Worm (Caenorhabditis elegans) whole organism, young adult: ENCODE results near the gene Y38H6C.24.

Experiments used
- C17E4.6 ChIP-seq: fragments of 200-800 bp; sonication (Bioruptor generic); IDR thresholded peaks from 2 replicates; pipeline ENCODE4 v1.3.6; 2022; ENCODE audit warnings: missing genetic modification reagents, missing genetic modification characterization, missing compliant biosample characterization
- F10E7.11 ChIP-seq: sonication (generic microtip); optimal IDR thresholded peaks from 2 replicates; lab custom pipeline; 2017; ENCODE audit warnings: mild to moderate bottlenecking, missing genetic modification characterization, moderate library complexity, missing compliant biosample characterization
- F22D6.2 ChIP-seq: sonication (generic microtip); optimal IDR thresholded peaks from 2 replicates; lab custom pipeline; 2016; ENCODE audit warnings: mild to moderate bottlenecking, missing genetic modification characterization, missing compliant biosample characterization
- F49E8.2 ChIP-seq: sonication (generic microtip); optimal IDR thresholded peaks from 3 replicates; lab custom pipeline; 2017; ENCODE audit warnings: missing genetic modification characterization, mild to moderate bottlenecking, missing compliant biosample characterization, antibody characterized with exemption, moderate library complexity; ENCODE audit not compliant: insufficient read depth
- F52B5.7 ChIP-seq: sonication (generic microtip); optimal IDR thresholded peaks from 2 replicates; lab custom pipeline; 2016; ENCODE audit warnings: mild to moderate bottlenecking, missing genetic modification characterization, missing compliant biosample characterization
- Y53G8AR.9 ChIP-seq: fragments of 200-800 bp; sonication (Bioruptor generic); conservative IDR thresholded peaks from 2 replicates; pipeline ENCODE4 v1.3.6; 2022; ENCODE audit warnings: missing genetic modification reagents, missing genetic modification characterization, missing compliant biosample characterization
- Y56A3A.18 ChIP-seq: fragments of 200-800 bp; sonication (Bioruptor generic); IDR thresholded peaks from 2 replicates; pipeline ENCODE4 v1.3.6; 2022; ENCODE audit warnings: missing genetic modification reagents, missing genetic modification characterization, missing compliant biosample characterization
- athp-1 ChIP-seq: sonication (generic microtip); optimal IDR thresholded peaks from 2 replicates; lab custom pipeline; 2017; ENCODE audit warnings: mild to moderate bottlenecking, missing genetic modification characterization, missing compliant biosample characterization
- cebp-1 ChIP-seq, 2 experiments: fragments of 200-800 bp in 1 of 2; sonication (Bioruptor generic) in 1 of 2; sonication (generic microtip) in 1 of 2; IDR thresholded peaks in 1 of 2; optimal IDR thresholded peaks in 1 of 2; 2 replicates each; pipeline versions ENCODE4 v1.3.6 to Lab custom; 2017 to 2022; ENCODE audit warnings: missing compliant biosample characterization in 2 of 2, missing genetic modification characterization in 2 of 2, mild to moderate bottlenecking in 1 of 2, missing genetic modification reagents in 1 of 2, moderate library complexity in 1 of 2
- ceh-91 ChIP-seq: fragments of 200-800 bp; sonication (Bioruptor generic); IDR thresholded peaks from 2 replicates; pipeline ENCODE4 v1.3.6; 2022; ENCODE audit warnings: missing genetic modification reagents, missing genetic modification characterization, missing compliant biosample characterization
- chd-7 ChIP-seq: sonication (generic microtip); optimal IDR thresholded peaks from 2 replicates; lab custom pipeline; 2016; ENCODE audit warnings: mild to moderate bottlenecking, missing genetic modification characterization, moderate library complexity, missing compliant biosample characterization
- dox-1 ChIP-seq: fragments of 200-800 bp; sonication (Bioruptor generic); IDR thresholded peaks from 2 replicates; pipeline ENCODE4 v1.3.6; 2022; ENCODE audit warnings: missing genetic modification reagents, missing genetic modification characterization, missing compliant biosample characterization
- gei-17 ChIP-seq: fragments of 200-800 bp; sonication (Bioruptor generic); optimal IDR thresholded peaks from 2 replicates; lab custom pipeline; 2018; ENCODE audit warnings: mild to moderate bottlenecking, missing genetic modification characterization, missing compliant biosample characterization
- hlh-12 ChIP-seq: sonication (generic microtip); optimal IDR thresholded peaks from 2 replicates; lab custom pipeline; 2016; ENCODE audit warnings: missing genetic modification characterization, missing compliant biosample characterization
- hlh-26 ChIP-seq: fragments of 200-800 bp; sonication (Bioruptor generic); conservative IDR thresholded peaks from 2 replicates; pipeline ENCODE4 v1.3.6; 2022; ENCODE audit warnings: missing genetic modification reagents, missing genetic modification characterization, missing compliant biosample characterization
- hmg-1.2 ChIP-seq: fragments of 200-800 bp; sonication (Bioruptor generic); IDR thresholded peaks from 2 replicates; pipeline ENCODE4 v1.3.6; 2022; ENCODE audit warnings: missing genetic modification reagents, missing genetic modification characterization, missing compliant biosample characterization
- hsf-1 ChIP-seq: fragments of 200-800 bp; sonication (Bioruptor generic); IDR thresholded peaks from 2 replicates; pipeline ENCODE4 v1.3.6; 2022; ENCODE audit warnings: missing genetic modification reagents, missing genetic modification characterization, missing compliant biosample characterization
- lin-40 ChIP-seq: sonication (generic microtip); optimal IDR thresholded peaks from 2 replicates; lab custom pipeline; 2016; ENCODE audit warnings: missing genetic modification characterization, mild to moderate bottlenecking, missing compliant biosample characterization, missing genotype, missing genetic modification reagents
- lin-54 ChIP-seq: fragments of 200-800 bp; sonication (Bioruptor generic); optimal IDR thresholded peaks from 2 replicates; lab custom pipeline; 2018; ENCODE audit warnings: mild to moderate bottlenecking, missing genetic modification characterization, missing compliant biosample characterization
- madf-10 ChIP-seq: sonication (generic microtip); optimal IDR thresholded peaks from 2 replicates; lab custom pipeline; 2016; ENCODE audit warnings: mild to moderate bottlenecking, missing genetic modification characterization, missing compliant biosample characterization
- nfya-1 ChIP-seq: sonication (generic microtip); optimal IDR thresholded peaks from 2 replicates; lab custom pipeline; 2017; ENCODE audit warnings: antibody characterized with exemption, missing compliant biosample characterization, missing genetic modification characterization, borderline replicate concordance; ENCODE audit not compliant: insufficient read depth
- nfyb-1 ChIP-seq: fragments of 200-800 bp; sonication (Bioruptor generic); IDR thresholded peaks from 2 replicates; pipeline ENCODE4 v1.3.6; 2022; ENCODE audit warnings: missing genetic modification reagents, missing genetic modification characterization, missing compliant biosample characterization
- nhr-120 ChIP-seq: fragments of 200-800 bp; sonication (Bioruptor generic); IDR thresholded peaks from 2 replicates; pipeline ENCODE4 v1.3.6; 2022; ENCODE audit warnings: missing genetic modification characterization, missing compliant biosample characterization
- nhr-90 ChIP-seq: sonication (generic microtip); optimal IDR thresholded peaks from 2 replicates; lab custom pipeline; 2016; ENCODE audit warnings: missing genotype, mild to moderate bottlenecking, missing genetic modification characterization, missing compliant biosample characterization
- pha-4 ChIP-seq: fragments of 150-350 bp; sonication (generic microtip); optimal IDR thresholded peaks from 2 replicates; lab custom pipeline; 2014; ENCODE audit warnings: missing biosample characterization, missing genetic modification reagents, missing genetic modification characterization
- repo-1 ChIP-seq: sonication (generic microtip); optimal IDR thresholded peaks from 2 replicates; lab custom pipeline; 2017; ENCODE audit warnings: mild to moderate bottlenecking, missing genetic modification characterization, missing compliant biosample characterization
- sdz-38 ChIP-seq: sonication (generic microtip); optimal IDR thresholded peaks from 2 replicates; lab custom pipeline; 2016; ENCODE audit warnings: missing genotype, missing genetic modification characterization, missing compliant biosample characterization
- snpc-1.3 ChIP-seq: sonication (generic microtip); optimal IDR thresholded peaks from 2 replicates; lab custom pipeline; 2017; ENCODE audit warnings: missing genetic modification characterization, mild to moderate bottlenecking, missing compliant biosample characterization, antibody characterized with exemption, moderate library complexity, missing genotype, missing genetic modification reagents; ENCODE audit not compliant: insufficient read depth
- snpc-3.4 ChIP-seq: sonication (generic microtip); optimal IDR thresholded peaks from 2 replicates; lab custom pipeline; 2017; ENCODE audit warnings: missing genetic modification characterization, mild to moderate bottlenecking, missing compliant biosample characterization, antibody characterized with exemption, moderate library complexity, missing genotype, missing genetic modification reagents
- snpc-4 ChIP-seq, 5 experiments: fragments of 150-350 bp in 1 of 5; sonication (generic microtip) in 4 of 5; optimal IDR thresholded peaks; 2 replicates each; lab custom pipeline; 2014 to 2018; ENCODE audit warnings: missing genetic modification characterization in 5 of 5, missing biosample characterization in 3 of 5, antibody characterized with exemption in 2 of 5, mild to moderate bottlenecking in 2 of 5, missing compliant biosample characterization in 2 of 5, missing genotype in 2 of 5, moderate library complexity in 2 of 5, missing genetic modification reagents in 1 of 5
- tbp1 ChIP-seq: fragments of 200-800 bp; sonication (Bioruptor generic); optimal IDR thresholded peaks from 2 replicates; lab custom pipeline; 2018; ENCODE audit warnings: mild to moderate bottlenecking, missing genetic modification characterization, missing compliant biosample characterization

Gene Y38H6C.24

ce11 chrV:20522219-20522618, 4.0 kb upstream of the Y38H6C.24 start, which contains the start of the genes Y38H6C.9 and fbxa-150:
TSS of gene Y38H6C.9 (minus strand) at chrV:20522270.
TSS of gene fbxa-150 (plus strand) at chrV:20522598.
- TF ChIP-seq hmg-1.2 (GFP tag; lab: Robert Waterston, UW) = peak; percentile 77; the same call in 1 of the 2 replicates
- no peak for TF ChIP-seq sdz-38 (tag; lab: Kevin White, UChicago)
- no peak for TF ChIP-seq F10E7.11
- peak; percentile 92 for TF ChIP-seq cebp-1 (GFP tag; IDR thresholded peaks at IDR 0.05; lab: Robert Waterston, UW)
- peak; percentile 99 for TF ChIP-seq cebp-1 (tag; optimal IDR thresholded peaks at IDR 0.05; lab: Kevin White, UChicago)

DNA sequence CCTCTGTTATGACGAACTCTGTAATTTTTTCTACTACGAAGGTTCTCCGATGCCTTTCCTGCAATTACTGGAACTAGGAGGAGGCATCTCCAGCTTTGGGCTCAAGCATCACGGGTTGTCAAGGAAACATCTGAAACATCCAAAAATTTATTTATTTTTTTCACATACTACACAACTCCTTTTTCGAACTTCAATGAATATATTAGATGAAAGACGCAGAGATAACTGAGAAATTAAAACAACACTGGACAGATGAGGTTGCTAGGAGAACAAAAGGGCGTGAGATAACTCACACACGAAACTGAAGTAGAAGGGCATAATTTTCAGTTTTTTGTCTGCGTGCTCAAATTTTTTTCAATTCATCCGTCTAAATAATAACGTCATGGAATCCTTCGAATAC, 1.3 kb downstream of the Y38H6C.24 start, which contains the start of gene Y38H6C.13:
Gene Y38H6C.13, plus strand, starts transcription at position 301 of the 400 bp plus-strand sequence.
- TF ChIP-seq Y56A3A.18 (GFP tag; lab: Robert Waterston, UW) = no peak
- no peak for TF ChIP-seq lin-40
- no peak for TF ChIP-seq hsf-1 (GFP tag; lab: Robert Waterston, UW)
- TF ChIP-seq nfya-1 (tag; lab: Kevin White, UChicago) = no peak
- no peak for TF ChIP-seq pha-4 (tag; lab: Kevin White, UChicago)
- no peak for TF ChIP-seq C17E4.6 (GFP tag; lab: Robert Waterston, UW)
- TF ChIP-seq, all 124 proteins: peak for 0

DNA sequence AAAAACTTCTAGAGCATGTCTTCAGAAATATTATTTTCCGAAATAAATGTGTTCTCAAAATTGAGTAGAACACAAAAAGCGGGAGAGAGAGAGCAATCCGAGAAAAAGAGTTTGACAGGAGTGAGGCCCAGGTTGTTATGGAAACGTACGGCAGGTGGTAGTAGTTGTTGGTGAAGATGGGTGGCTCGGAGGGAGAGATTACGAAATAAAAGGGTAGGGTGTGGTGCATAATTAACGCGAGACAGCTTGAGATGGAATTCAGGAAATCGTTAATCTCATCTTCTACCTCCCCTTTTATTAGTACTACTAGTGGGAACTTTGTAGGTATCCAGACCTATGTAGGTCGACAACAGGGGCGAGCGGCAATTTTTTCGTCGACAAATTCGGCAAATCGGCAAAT, 7.8 kb downstream of the Y38H6C.24 start, which contains the start of gene famh-161:
Gene famh-161, minus strand, starts transcription at position 101 of the 400 bp plus-strand sequence.
- no peak for TF ChIP-seq nfyb-1 (GFP tag; lab: Robert Waterston, UW)
- no peak for TF ChIP-seq nhr-90 (tag; lab: Kevin White, UChicago)
- no peak for TF ChIP-seq Y53G8AR.9
- no peak for TF ChIP-seq repo-1
- TF ChIP-seq C17E4.6 (GFP tag; lab: Robert Waterston, UW) = no peak
- TF ChIP-seq snpc-4 (GFP tag; optimal IDR thresholded peaks at IDR 0.05; lab: Kevin White, UChicago) = no peak
- TF ChIP-seq snpc-4 (tag; optimal IDR thresholded peaks at IDR 0.05; lab: Kevin White, UChicago) = no peak
- no peak for TF ChIP-seq chd-7 (tag; lab: Kevin White, UChicago)
- TF ChIP-seq lin-40 = no peak
- TF ChIP-seq F52B5.7 = no peak
- no peak for TF ChIP-seq F22D6.2
- no peak for TF ChIP-seq hmg-1.2 (GFP tag; lab: Robert Waterston, UW)
- no peak for TF ChIP-seq athp-1 (tag; lab: Kevin White, UChicago)
- TF ChIP-seq gei-17 (GFP tag; lab: Kevin White, UChicago) = no peak
- TF ChIP-seq tbp1 (GFP tag; lab: Kevin White, UChicago) = no peak
- no peak for TF ChIP-seq ceh-91 (GFP tag; lab: Robert Waterston, UW)
- TF ChIP-seq snpc-1.3 (tag; lab: Kevin White, UChicago) = no peak
- TF ChIP-seq madf-10 (tag; lab: Kevin White, UChicago) = no peak
- TF ChIP-seq dox-1 (GFP tag; lab: Robert Waterston, UW) = no peak

DNA sequence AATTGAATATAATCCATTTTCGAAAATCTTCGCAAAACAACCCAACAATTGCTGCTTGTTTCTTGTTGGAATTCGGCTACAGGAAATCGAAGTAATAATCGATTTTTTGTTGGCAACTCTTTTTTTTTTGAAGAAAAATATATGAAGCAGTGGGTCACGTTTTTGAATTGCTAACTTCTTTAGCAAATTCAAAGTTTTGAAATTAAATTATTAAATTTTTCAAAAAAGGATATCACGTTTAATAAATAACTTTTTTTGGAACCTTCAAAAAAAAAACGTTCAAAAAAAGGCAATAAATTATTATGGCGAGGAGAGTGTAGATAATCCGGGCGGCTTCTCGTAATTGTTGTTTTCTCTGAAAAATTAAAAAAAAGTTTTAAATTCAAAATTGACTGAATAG, 10.0 kb downstream of the Y38H6C.24 start, which contains the start of gene Y38H6C.15:
Gene Y38H6C.15, minus strand, starts transcription at position 101 of the 400 bp plus-strand sequence.
- TF ChIP-seq lin-54 (GFP tag; lab: Kevin White, UChicago) = no peak
- no peak for TF ChIP-seq F49E8.2 (tag; lab: Kevin White, UChicago)
- no peak for TF ChIP-seq hlh-12 (tag; lab: Kevin White, UChicago)
- no peak for TF ChIP-seq snpc-3.4 (tag; lab: Kevin White, UChicago)
- no peak for TF ChIP-seq nhr-120 (GFP tag; lab: Robert Waterston, UW)
- no peak for TF ChIP-seq hlh-26 (GFP tag; lab: Robert Waterston, UW)
